Worm (Caenorhabditis elegans) whole organism, L2 larva: Measurements from ENCODE around the gene R02F11.2.

Experiments
- F13H6.1 ChIP-seq: sonication (generic microtip); optimal IDR thresholded peaks from 2 replicates; lab custom pipeline; 2016; ENCODE audit warnings: missing genetic modification characterization, missing compliant biosample characterization
- ama-1 ChIP-seq: fragments of 150-350 bp; optimal IDR thresholded peaks from 2 replicates; lab custom pipeline; 2018; ENCODE audit warnings: inconsistent platforms
- ceh-82 ChIP-seq: fragments of 150-350 bp; optimal IDR thresholded peaks from 2 replicates; lab custom pipeline; 2014; ENCODE audit warnings: missing biosample characterization, missing genetic modification characterization
- egl-27 ChIP-seq: sonication (generic microtip); optimal IDR thresholded peaks from 3 replicates; lab custom pipeline; 2017; ENCODE audit warnings: missing biosample characterization, missing genetic modification reagents, missing genetic modification characterization
- elt-1 ChIP-seq: fragments of 150-350 bp; optimal IDR thresholded peaks from 2 replicates; lab custom pipeline; 2014; ENCODE audit warnings: missing biosample characterization, missing genetic modification characterization
- lin-13 ChIP-seq: fragments of 150-350 bp; optimal IDR thresholded peaks from 2 replicates; lab custom pipeline; 2014; ENCODE audit warnings: missing biosample characterization, missing genetic modification reagents, missing genetic modification characterization

- TF ChIP-seq egl-27: no peak
- TF ChIP-seq elt-1 (tag; lab: Kevin White, UChicago): no peak
- TF ChIP-seq ama-1 (lab: Kevin White, UChicago): no peak
- no peak for TF ChIP-seq lin-13 (GFP tag; lab: Kevin White, UChicago)
- no peak for TF ChIP-seq F13H6.1 (tag; lab: Kevin White, UChicago)
- no peak for TF ChIP-seq ceh-82 (tag; lab: Kevin White, UChicago)
Measured at ce11 chrV:4846507-4846906, 52.1 kb downstream of the R02F11.2 start.
